Fruit fly (Drosophila melanogaster): Measurements from ENCODE around the gene CG14882.

dm6 chr3R:16423323-16423722 is 19.7 kb upstream of the CG14882 start:
- TF ChIP-seq Lpt (GFP tag; optimal IDR thresholded peaks at IDR 0.05) (no peak), CG6792 (GFP tag; optimal IDR thresholded peaks at IDR 0.05) (no peak), Hr39 (GFP tag; optimal IDR thresholded peaks at IDR 0.05) (no peak), CG7368 (GFP tag; optimal IDR thresholded peaks at IDR 0.05) (peak; percentile 5), svp (GFP tag) (no peak), lz (GFP tag; optimal IDR thresholded peaks at IDR 0.05) (no peak), acj6 (GFP tag; optimal IDR thresholded peaks at IDR 0.05) (no peak), pdm3 (GFP tag; optimal IDR thresholded peaks at IDR 0.05) (no peak)

All from whole organism, prepupa.